Fruit fly (Drosophila melanogaster) whole organism, prepupa: Measurements from ENCODE around the gene Ciz1.

Experiments used
- CG11294 ChIP-seq: fragments of 200-800 bp; sonication (Bioruptor generic); IDR thresholded peaks from 2 replicates; pipeline ENCODE4 v1.3.6; 2022; ENCODE audit warnings: missing biosample characterization, missing genetic modification characterization
- CG1621 ChIP-seq: fragments of 200-800 bp; sonication (Bioruptor generic); optimal IDR thresholded peaks from 3 replicates; lab custom pipeline; 2018; ENCODE audit warnings: missing biosample characterization, mild to moderate bottlenecking, missing genetic modification characterization
- CG31627 ChIP-seq: fragments of 200-800 bp; sonication (Bioruptor generic); optimal IDR thresholded peaks from 3 replicates; lab custom pipeline; 2016; ENCODE audit warnings: missing biosample characterization, missing genetic modification characterization
- CG34406 ChIP-seq: fragments of 200-800 bp; sonication (Bioruptor generic); optimal IDR thresholded peaks from 3 replicates; lab custom pipeline; 2016; ENCODE audit warnings: missing biosample characterization, missing genetic modification characterization
- CG6163 ChIP-seq: fragments of 200-800 bp; sonication (Bioruptor generic); IDR thresholded peaks from 3 replicates; pipeline ENCODE4 v1.3.6; 2022; ENCODE audit warnings: missing biosample characterization, missing genetic modification characterization
- CG6808 ChIP-seq: fragments of 200-800 bp; sonication (Bioruptor generic); optimal IDR thresholded peaks from 3 replicates; lab custom pipeline; 2017; ENCODE audit warnings: missing biosample characterization, missing genetic modification characterization, mild to moderate bottlenecking, moderate library complexity, missing genetic modification reagents
- CG9139 ChIP-seq: fragments of 200-800 bp; sonication (Bioruptor generic); optimal IDR thresholded peaks from 3 replicates; lab custom pipeline; 2017; ENCODE audit warnings: missing biosample characterization, mild to moderate bottlenecking, missing genetic modification characterization
- Eip78C ChIP-seq: fragments of 200-800 bp; sonication (Bioruptor generic); peaks from one replicate; lab custom pipeline; 2016; ENCODE audit warnings: missing biosample characterization, missing genetic modification characterization
- Eip93F ChIP-seq: fragments of 200-800 bp; sonication (Bioruptor generic); optimal IDR thresholded peaks from 2 replicates; lab custom pipeline; 2016; ENCODE audit warnings: missing biosample characterization, mild to moderate bottlenecking, missing genetic modification characterization
- Ets21C ChIP-seq: fragments of 200-800 bp; sonication (Bioruptor generic); optimal IDR thresholded peaks from 3 replicates; lab custom pipeline; 2016; ENCODE audit warnings: missing biosample characterization, missing genetic modification characterization
- Gug ChIP-seq: fragments of 200-800 bp; sonication (Bioruptor generic); IDR thresholded peaks from 2 replicates; pipeline ENCODE4 v1.3.6; 2022; ENCODE audit warnings: missing biosample characterization, missing genetic modification characterization
- Hr38 ChIP-seq: sonication (Bioruptor generic); optimal IDR thresholded peaks from 2 replicates; lab custom pipeline; 2016; ENCODE audit warnings: missing biosample characterization, missing genetic modification characterization
- Hr4 ChIP-seq: fragments of 200-800 bp; sonication (Bioruptor generic); optimal IDR thresholded peaks from 3 replicates; lab custom pipeline; 2016; ENCODE audit warnings: missing biosample characterization, missing genetic modification characterization
- Met ChIP-seq: fragments of 200-800 bp; sonication (Bioruptor generic); optimal IDR thresholded peaks from 3 replicates; lab custom pipeline; 2016; ENCODE audit warnings: missing biosample characterization, missing genetic modification characterization
- Smox ChIP-seq: fragments of 200-800 bp; sonication (Bioruptor generic); optimal IDR thresholded peaks from 3 replicates; lab custom pipeline; 2016; ENCODE audit warnings: missing biosample characterization, missing genetic modification characterization
- Sox14 ChIP-seq: fragments of 200-800 bp; sonication (Bioruptor generic); optimal IDR thresholded peaks from 3 replicates; lab custom pipeline; 2016; ENCODE audit warnings: missing biosample characterization, missing genetic modification characterization
- Sox15 ChIP-seq: fragments of 200-800 bp; sonication (Bioruptor generic); optimal IDR thresholded peaks from 3 replicates; lab custom pipeline; 2016; ENCODE audit warnings: missing biosample characterization, missing genetic modification characterization
- dsx ChIP-seq: fragments of 200-800 bp; optimal IDR thresholded peaks from 3 replicates; lab custom pipeline; 2019; ENCODE audit warnings: missing biosample characterization, mild to moderate bottlenecking, missing genetic modification characterization, moderate library complexity; ENCODE audit not compliant: poor library complexity, severe bottlenecking
- eg ChIP-seq: fragments of 200-800 bp; sonication (Bioruptor generic); IDR thresholded peaks from 3 replicates; pipeline ENCODE4 v1.3.6; 2022; ENCODE audit warnings: missing biosample characterization, missing genetic modification characterization
- fkh ChIP-seq: fragments of 200-800 bp; sonication (Bioruptor generic); optimal IDR thresholded peaks from 3 replicates; lab custom pipeline; 2017; ENCODE audit warnings: missing biosample characterization, mild to moderate bottlenecking, missing genetic modification characterization, moderate library complexity
- net ChIP-seq: fragments of 200-800 bp; sonication (Bioruptor generic); optimal IDR thresholded peaks from 3 replicates; lab custom pipeline; 2016; ENCODE audit warnings: missing biosample characterization, missing genetic modification characterization
- spab ChIP-seq: fragments of 200-800 bp; sonication (Bioruptor generic); optimal IDR thresholded peaks from 2 replicates; lab custom pipeline; 2017; ENCODE audit warnings: missing biosample characterization, mild to moderate bottlenecking, missing genetic modification characterization, missing genetic modification reagents
- ss ChIP-seq, 2 experiments: fragments of 200-800 bp; sonication (Bioruptor generic); optimal IDR thresholded peaks; 2 replicates in 1 of 2; 3 replicates in 1 of 2; lab custom pipeline; 2017 to 2018; ENCODE audit warnings: mild to moderate bottlenecking in 2 of 2, missing biosample characterization in 2 of 2, missing genetic modification characterization in 2 of 2, moderate library complexity in 1 of 2

Gene Ciz1

DNA sequence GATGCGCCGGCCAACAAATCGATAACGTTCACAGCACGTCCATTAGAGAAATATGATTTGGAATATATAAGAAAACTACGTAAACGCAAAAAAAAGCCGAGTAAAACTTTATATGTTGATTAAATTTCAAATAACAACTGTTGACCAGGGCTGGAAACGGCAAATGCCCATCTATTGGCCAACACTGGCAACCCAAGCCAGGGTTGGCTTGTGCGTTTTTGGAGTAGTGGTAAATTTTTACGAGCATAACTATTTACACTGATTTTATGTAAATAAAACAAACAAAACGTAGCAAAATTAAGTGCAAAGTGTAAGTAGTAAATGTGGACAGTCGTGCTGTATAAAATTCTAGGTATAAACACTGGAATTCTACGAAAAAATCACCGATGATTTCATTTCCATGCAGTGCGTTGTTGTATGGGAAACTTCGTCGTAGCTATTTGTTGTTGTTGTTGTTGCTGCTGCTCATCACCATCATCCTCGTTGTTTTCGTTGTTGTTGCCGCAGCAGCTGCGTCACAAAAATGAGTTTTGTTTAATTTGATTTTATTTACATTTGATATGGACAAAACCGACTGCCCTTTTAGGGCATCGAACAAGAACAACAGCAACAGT is 34.7 kb downstream of the Ciz1 start, which contains the start of gene nudE (continued):
- TF ChIP-seq Met (GFP tag; lab: Kevin White, UChicago) (peak; percentile 33), CG1621 (no peak), Hr38 (GFP tag; lab: Kevin White, UChicago) (no peak), Gug (GFP tag; lab: Robert Waterston, UW) (no peak), Hr4 (GFP tag; lab: Kevin White, UChicago) (no peak), Eip78C (peak; percentile 85)

DNA sequence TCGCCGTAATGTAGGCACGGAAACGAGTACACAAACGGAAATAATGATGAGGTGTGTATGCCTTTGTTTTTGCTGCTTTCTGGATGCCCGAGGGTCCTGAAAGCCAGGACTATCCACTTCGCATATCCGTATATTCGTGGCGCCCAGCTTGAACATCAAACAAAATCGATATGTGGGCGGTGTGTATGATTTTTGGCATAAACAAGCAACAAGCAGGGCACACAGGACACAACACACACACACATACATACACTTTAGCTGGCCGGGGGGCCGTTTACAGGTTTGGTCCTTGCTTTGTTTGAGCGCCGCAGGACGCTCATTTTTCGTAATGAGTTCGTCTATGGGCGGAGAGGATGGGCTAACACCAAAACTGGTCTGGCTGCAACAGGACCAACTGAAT is 40.5 kb downstream of the Ciz1 start:
- no peak for TF ChIP-seq Ets21C (GFP tag; lab: Kevin White, UChicago)
- TF ChIP-seq CG6163: no peak
- TF ChIP-seq Smox (GFP tag; lab: Kevin White, UChicago): no peak
- TF ChIP-seq eg (GFP tag; lab: Robert Waterston, UW): no peak
- TF ChIP-seq Gug (GFP tag; lab: Robert Waterston, UW): no peak
- no peak for TF ChIP-seq Sox14 (GFP tag; lab: Kevin White, UChicago)
- no peak for TF ChIP-seq net
- no peak for TF ChIP-seq dsx (GFP tag; lab: Kevin White, UChicago)
- no peak for TF ChIP-seq spab (GFP tag; lab: Kevin White, UChicago)
- TF ChIP-seq CG11294 (GFP tag; lab: Robert Waterston, UW): no peak
- TF ChIP-seq CG34406 (GFP tag; lab: Kevin White, UChicago): no peak
- TF ChIP-seq fkh (GFP tag; lab: Kevin White, UChicago): no peak
- no peak for TF ChIP-seq CG31627
- no peak for TF ChIP-seq CG6808
- no peak for TF ChIP-seq Sox15 (GFP tag; lab: Kevin White, UChicago)
- TF ChIP-seq Eip93F (GFP tag; lab: Kevin White, UChicago): no peak
- TF ChIP-seq ss (GFP tag; optimal IDR thresholded peaks at IDR 0.05; lab: Kevin White, UChicago): no peak

dm6 chr3L:9907719-9908170 is 43.3 kb downstream of the Ciz1 start, which contains the start of gene bma:
bma (plus strand) TSS chr3L:9908120.
- TF ChIP-seq CG9139 (GFP tag; lab: Kevin White, UChicago): no peak
- no peak for TF ChIP-seq CG6808
